Fruit fly (Drosophila melanogaster): ENCODE data around the gene Tim9a.

DNA sequence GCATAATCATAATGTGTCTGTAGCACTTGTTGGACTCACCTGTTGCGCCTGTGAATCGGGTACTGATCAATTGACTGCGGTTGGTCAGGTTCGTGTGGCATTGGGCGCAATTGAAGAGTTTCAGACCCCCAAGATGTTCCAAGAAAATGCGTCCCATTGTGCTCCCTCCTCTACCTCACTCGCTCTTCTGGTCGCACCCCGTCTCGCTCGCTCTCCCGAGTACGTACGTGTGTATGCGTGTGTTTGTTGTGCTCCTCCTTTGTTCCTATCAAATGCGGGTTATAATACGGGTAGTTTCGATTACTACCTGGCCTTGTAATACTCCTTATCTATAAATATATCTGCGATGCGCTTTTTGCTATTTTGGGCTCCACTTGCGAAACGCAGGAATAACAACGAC is 1.8 kb downstream of the Tim9a start:
- TF ChIP-seq ind (GFP tag; optimal IDR thresholded peaks at IDR 0.05) (no peak), tx (GFP tag; optimal IDR thresholded peaks at IDR 0.05) (no peak), fd3F (GFP tag; optimal IDR thresholded peaks at IDR 0.05) (no peak)
